Fruit fly (Drosophila melanogaster): ENCODE results near the gene CG31391.

The CG31391 gene

dm6 chr3R:10664942-10665341, 39.9 kb downstream of the CG31391 start (continued):
- TF ChIP-seq CG18011 (GFP tag; optimal IDR thresholded peaks at IDR 0.05) (no peak), sens (GFP tag) (peak; percentile 91), CG6791 (GFP tag; IDR thresholded peaks at IDR 0.05; ENCODE audit: partially characterized antibody) (peak; percentile 40; the same call in 2 of the 3 replicates), CG12659 (GFP tag; optimal IDR thresholded peaks at IDR 0.05) (no peak), Ptx1 (GFP tag; IDR thresholded peaks at IDR 0.05) (no peak), Xbp1 (GFP tag; optimal IDR thresholded peaks at IDR 0.05) (peak; percentile 52), ase (GFP tag; IDR thresholded peaks at IDR 0.05) (peak; percentile 70; the same call in 2 of the 3 replicates), CG12236 (GFP tag; optimal IDR thresholded peaks at IDR 0.05) (no peak), emc (GFP tag; optimal IDR thresholded peaks at IDR 0.05) (no peak), bcd (GFP tag; optimal IDR thresholded peaks at IDR 0.05) (peak; percentile 38), CG3065 (GFP tag; optimal IDR thresholded peaks at IDR 0.05) (peak; percentile 68), Fer1 (GFP tag; optimal IDR thresholded peaks at IDR 0.05) (no peak), gce (GFP tag; IDR thresholded peaks at IDR 0.05) (peak; percentile 77; the same call in 2 of the 3 replicates), Dad (GFP tag; optimal IDR thresholded peaks at IDR 0.05) (peak; percentile 34), CG14710 (tag; optimal IDR thresholded peaks at IDR 0.05) (peak; percentile 36), gsb (GFP tag; IDR thresholded peaks at IDR 0.05) (peak; percentile 39; the same call in 1 of the 2 replicates), ftz-f1 (GFP tag; optimal IDR thresholded peaks at IDR 0.05) (no peak), HmgZ (tag; optimal IDR thresholded peaks at IDR 0.05) (peak; percentile 48), CG8359 (GFP tag; optimal IDR thresholded peaks at IDR 0.05; ENCODE audit: borderline replicate concordance) (peak; percentile 56), Awh (GFP tag; IDR thresholded peaks at IDR 0.05) (peak; percentile 79), pum (GFP tag; optimal IDR thresholded peaks at IDR 0.05) (peak; percentile 20), Bgb (GFP tag; IDR thresholded peaks at IDR 0.05; ENCODE audit: partially characterized antibody) (peak; percentile 9; the same call in 1 of the 2 replicates), Atf-2 (GFP tag; optimal IDR thresholded peaks at IDR 0.05) (no peak), disco-r (GFP tag; optimal IDR thresholded peaks at IDR 0.05) (no peak), Myb (GFP tag; optimal IDR thresholded peaks at IDR 0.05) (no peak), CG32772 (GFP tag; IDR thresholded peaks at IDR 0.05) (peak; percentile 64; the same call in 1 of the 2 replicates), CG10959 (GFP tag; IDR thresholded peaks at IDR 0.05) (peak; percentile 33; the same call in 1 of the 2 replicates), zfh2 (GFP tag; optimal IDR thresholded peaks at IDR 0.05) (no peak), CG12744 (GFP tag; optimal IDR thresholded peaks at IDR 0.05) (no peak), CG18262 (tag; optimal IDR thresholded peaks at IDR 0.05) (peak; percentile 61), pan (optimal IDR thresholded peaks at IDR 0.05) (no peak), pan (GFP tag; optimal IDR thresholded peaks at IDR 0.05 in 1 of 2, IDR thresholded peaks at IDR 0.05 in 1 of 2) (peak in 1 of 2 experiments; percentile 73), Hmr (GFP tag; optimal IDR thresholded peaks at IDR 0.05) (peak; percentile 54), kay (GFP tag; optimal IDR thresholded peaks at IDR 0.05) (no peak), zfh1 (GFP tag; IDR thresholded peaks at IDR 0.05) (peak; percentile 65; the same call in 1 of the 3 replicates), ranshi (GFP tag; IDR thresholded peaks at IDR 0.05) (peak; percentile 48; the same call in 1 of the 2 replicates), sd (tag; optimal IDR thresholded peaks at IDR 0.05) (peak; percentile 50), tna (GFP tag; IDR thresholded peaks at IDR 0.05; ENCODE audit: partially characterized antibody) (no peak), HLH4C (GFP tag; IDR thresholded peaks at IDR 0.05; ENCODE audit: partially characterized antibody) (no peak), CG5180 (GFP tag; optimal IDR thresholded peaks at IDR 0.05) (peak; percentile 45), kah (GFP tag; optimal IDR thresholded peaks at IDR 0.05) (peak; percentile 61), sc (optimal IDR thresholded peaks at IDR 0.05) (no peak), sc (GFP tag; optimal IDR thresholded peaks at IDR 0.05) (peak; percentile 71), ssp (GFP tag; IDR thresholded peaks at IDR 0.05) (no peak), CG5953 (GFP tag; IDR thresholded peaks at IDR 0.05) (peak; percentile 49), MESR4 (GFP tag; optimal IDR thresholded peaks at IDR 0.05) (peak; percentile 4), exex (tag; optimal IDR thresholded peaks at IDR 0.05) (no peak), hkb (optimal IDR thresholded peaks at IDR 0.05) (no peak), hkb (GFP tag; IDR thresholded peaks at IDR 0.05) (peak; percentile 72), Sry-δ (GFP tag; optimal IDR thresholded peaks at IDR 0.05) (peak; percentile 1), dysf (GFP tag; IDR thresholded peaks at IDR 0.05) (peak; percentile 41; the same call in 1 of the 3 replicates), fu2 (GFP tag; optimal IDR thresholded peaks at IDR 0.05) (no peak)

All from whole organism, embryonic.